Fruit fly (Drosophila melanogaster) whole organism, pupa: Measurements from ENCODE around the gene CG32812.
A peak's percentile ranks its signal among the peaks of the same experiment; 100 is the strongest.

Experiments used
- CG10348 ChIP-seq: fragments of 200-800 bp; sonication (Bioruptor generic); IDR thresholded peaks from 2 replicates; pipeline ENCODE4 v1.3.6; 2022; ENCODE audit warnings: missing biosample characterization, missing genetic modification characterization
- CG12605 ChIP-seq: fragments of 200-800 bp; sonication (Bioruptor generic); IDR thresholded peaks from 2 replicates; pipeline ENCODE4 v1.3.6; 2022; ENCODE audit warnings: missing biosample characterization, missing genetic modification characterization
- CG13204 ChIP-seq: fragments of 200-800 bp; sonication (Bioruptor generic); optimal IDR thresholded peaks from 2 replicates; lab custom pipeline; 2018; ENCODE audit warnings: missing biosample characterization, mild to moderate bottlenecking, missing genetic modification characterization, moderate library complexity
- CG14655 ChIP-seq: fragments of 200-800 bp; sonication (Bioruptor generic); optimal IDR thresholded peaks from 3 replicates; lab custom pipeline; 2017; ENCODE audit warnings: mild to moderate bottlenecking, missing biosample characterization, missing genetic modification reagents, missing genetic modification characterization
- CG15710 ChIP-seq: fragments of 200-800 bp; sonication (Bioruptor generic); optimal IDR thresholded peaks from 2 replicates; lab custom pipeline; 2018; ENCODE audit warnings: missing biosample characterization, mild to moderate bottlenecking, missing genetic modification characterization, moderate library complexity
- CG17806 ChIP-seq: fragments of 200-800 bp; sonication (Bioruptor generic); optimal IDR thresholded peaks from 2 replicates; lab custom pipeline; 2018; ENCODE audit warnings: missing biosample characterization, mild to moderate bottlenecking, missing genetic modification characterization, moderate library complexity
- CG32121 ChIP-seq: fragments of 200-800 bp; sonication (Bioruptor generic); IDR thresholded peaks from 2 replicates; pipeline ENCODE4 v1.3.6; 2022; ENCODE audit warnings: missing biosample characterization, missing genetic modification characterization
- CG34367 ChIP-seq: fragments of 200-800 bp; sonication (Bioruptor generic); optimal IDR thresholded peaks from 2 replicates; lab custom pipeline; 2018; ENCODE audit warnings: missing biosample characterization, mild to moderate bottlenecking, missing genetic modification characterization
- CG4496 ChIP-seq: fragments of 200-800 bp; sonication (Bioruptor generic); IDR thresholded peaks from 3 replicates; pipeline ENCODE4 v1.3.6; 2022; ENCODE audit warnings: missing biosample characterization, missing genetic modification characterization
- CG8159 ChIP-seq: fragments of 200-800 bp; sonication (Bioruptor generic); optimal IDR thresholded peaks from 3 replicates; lab custom pipeline; 2018; ENCODE audit warnings: missing biosample characterization, mild to moderate bottlenecking, missing genetic modification characterization, moderate library complexity
- CG8301 ChIP-seq: fragments of 200-800 bp; sonication (Bioruptor generic); optimal IDR thresholded peaks from 2 replicates; lab custom pipeline; 2018; ENCODE audit warnings: missing biosample characterization, mild to moderate bottlenecking, missing genetic modification characterization
- CG9948 ChIP-seq: fragments of 200-800 bp; sonication (Bioruptor generic); optimal IDR thresholded peaks from 2 replicates; lab custom pipeline; 2018; ENCODE audit warnings: missing biosample characterization, mild to moderate bottlenecking, missing genetic modification characterization, moderate library complexity
- D1 ChIP-seq: fragments of 200-800 bp; sonication (Bioruptor generic); optimal IDR thresholded peaks from 2 replicates; lab custom pipeline; 2018; ENCODE audit warnings: missing biosample characterization, mild to moderate bottlenecking, missing genetic modification characterization, moderate library complexity
- EcR ChIP-seq: fragments of 200-800 bp; sonication (Bioruptor generic); optimal IDR thresholded peaks from 3 replicates; lab custom pipeline; 2019; ENCODE audit warnings: missing biosample characterization, missing genetic modification characterization, mild to moderate bottlenecking, moderate library complexity, missing genetic modification reagents
- Ets98B ChIP-seq: fragments of 200-800 bp; sonication (Bioruptor generic); IDR thresholded peaks from 2 replicates; pipeline ENCODE4 v1.3.6; 2022; ENCODE audit warnings: missing biosample characterization, missing genetic modification characterization
- Pif1A ChIP-seq: fragments of 200-800 bp; sonication (Bioruptor generic); optimal IDR thresholded peaks from 3 replicates; lab custom pipeline; 2016; ENCODE audit warnings: missing biosample characterization, missing genetic modification characterization
- Pif1B ChIP-seq: fragments of 200-800 bp; sonication (Bioruptor generic); optimal IDR thresholded peaks from 3 replicates; lab custom pipeline; 2016; ENCODE audit warnings: missing biosample characterization, missing genetic modification characterization
- Snoo ChIP-seq: fragments of 200-800 bp; sonication (Bioruptor generic); optimal IDR thresholded peaks from 3 replicates; lab custom pipeline; 2017; ENCODE audit warnings: missing biosample characterization, mild to moderate bottlenecking, missing genetic modification characterization, inconsistent platforms
- fd96Ca ChIP-seq: fragments of 200-800 bp; sonication (Bioruptor generic); IDR thresholded peaks from 3 replicates; pipeline ENCODE4 v1.3.6; 2022; ENCODE audit warnings: missing biosample characterization, missing genetic modification characterization
- gl ChIP-seq: fragments of 200-800 bp; sonication (Bioruptor generic); optimal IDR thresholded peaks from 2 replicates; lab custom pipeline; 2018; ENCODE audit warnings: missing biosample characterization, mild to moderate bottlenecking, missing genetic modification characterization
- rn ChIP-seq: fragments of 200-800 bp; sonication (Bioruptor generic); IDR thresholded peaks from 2 replicates; pipeline ENCODE4 v1.3.6; 2022; ENCODE audit warnings: missing biosample characterization, missing genetic modification characterization

The CG32812 gene

DNA sequence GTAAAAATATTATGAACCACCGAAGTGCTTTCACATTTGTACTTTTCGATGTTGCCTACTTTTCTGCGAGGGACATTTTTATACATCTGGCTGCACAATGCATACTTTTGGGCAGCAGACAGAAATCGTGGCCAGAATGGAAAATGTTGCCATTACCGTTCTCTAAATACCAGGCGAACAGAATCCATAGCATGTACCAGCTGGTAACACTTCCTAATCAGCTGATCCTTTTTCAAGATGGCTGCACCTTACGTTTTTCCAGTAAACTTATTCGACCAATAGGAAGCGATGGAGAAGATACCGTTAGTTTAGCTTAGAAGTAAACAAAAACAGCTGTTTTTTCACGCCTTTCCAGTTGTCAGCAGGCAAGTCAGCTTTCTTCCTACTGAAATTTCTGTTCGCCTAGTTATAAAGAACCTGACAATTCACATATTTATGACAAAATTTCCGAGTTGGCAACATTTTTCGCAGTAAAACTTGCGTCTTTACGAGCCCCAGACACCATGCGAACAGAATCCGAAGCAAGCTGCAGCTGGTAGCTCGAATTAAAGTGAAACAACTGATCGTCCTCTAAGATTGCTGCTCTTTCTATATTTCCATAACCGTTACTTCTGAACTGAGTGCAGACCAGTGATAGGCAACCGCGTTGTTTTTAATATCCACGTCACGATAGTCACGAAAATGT is 2.0 kb downstream of the CG32812 start:
- TF ChIP-seq CG15710 (tag; lab: Kevin White, UChicago), result no peak
- TF ChIP-seq CG4496, result no peak
- no peak for TF ChIP-seq fd96Ca
- TF ChIP-seq rn (GFP tag; lab: Robert Waterston, UW), result no peak
- TF ChIP-seq CG34367, result no peak
- TF ChIP-seq CG12605 (GFP tag; lab: Robert Waterston, UW), result no peak
- TF ChIP-seq CG14655 (GFP tag; lab: Kevin White, UChicago), result no peak
- no peak for TF ChIP-seq CG8301
- TF ChIP-seq Snoo, result no peak
- TF ChIP-seq CG17806 (tag; lab: Kevin White, UChicago), result no peak

DNA sequence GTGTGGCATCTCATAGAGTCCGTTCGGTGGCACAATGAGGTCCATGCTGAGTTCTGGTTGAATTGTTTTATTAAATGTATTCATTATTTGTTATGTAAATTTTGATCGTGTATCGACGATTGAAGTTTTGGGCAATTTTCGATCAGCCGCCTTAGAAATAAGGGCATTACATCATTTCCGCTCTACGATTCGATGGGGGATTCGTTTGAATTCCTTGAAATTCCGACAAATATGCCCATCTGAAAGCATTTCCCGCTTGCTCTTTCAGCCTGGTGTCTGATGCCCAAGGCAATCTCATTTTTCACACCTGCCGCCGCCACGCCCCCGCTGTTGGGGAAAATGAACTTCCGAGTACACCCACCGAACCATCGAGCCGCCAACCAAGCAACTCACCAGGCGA is 11.2 kb downstream of the CG32812 start, which contains the start of gene CG32811:
Gene CG32811, minus strand, starts transcription at position 101 of the 400 bp plus-strand sequence.
- no peak for TF ChIP-seq fd96Ca
- no peak for TF ChIP-seq Snoo
- TF ChIP-seq EcR (GFP tag; lab: Kevin White, UChicago), result no peak
- no peak for TF ChIP-seq Pif1A (GFP tag; lab: Kevin White, UChicago)
- TF ChIP-seq, all 21 proteins: peak for 0

dm6 chrX:1299928-1300327 is 12.8 kb downstream of the CG32812 start:
- TF ChIP-seq rn (GFP tag; lab: Robert Waterston, UW), result no peak

- TF ChIP-seq Snoo (peak; percentile 31), fd96Ca (no peak)
Measured at dm6 chrX:1303961-1304360, 16.9 kb downstream of the CG32812 start.

DNA sequence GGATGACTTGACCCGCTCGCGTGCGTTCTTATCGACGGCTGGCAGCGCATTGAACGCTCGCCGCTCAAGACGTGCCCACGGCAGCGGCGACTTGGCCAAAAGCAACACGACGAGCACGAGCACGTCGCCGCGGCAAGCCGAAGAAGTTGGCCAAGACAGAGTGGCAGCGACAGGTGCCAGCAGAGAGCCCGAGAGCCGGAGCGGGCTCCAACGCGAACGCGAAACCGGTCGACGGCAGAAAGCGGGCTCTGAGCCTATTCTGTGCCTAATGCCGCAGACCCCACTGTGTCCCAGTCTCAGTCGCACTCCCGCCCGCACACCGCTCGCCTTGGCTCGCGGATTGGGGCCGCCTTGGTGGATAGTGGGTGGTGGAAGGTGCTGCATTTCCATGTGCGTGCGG is 21.4 kb downstream of the CG32812 start:
- no peak for TF ChIP-seq Snoo
- no peak for TF ChIP-seq CG34367
- no peak for TF ChIP-seq CG14655 (GFP tag; lab: Kevin White, UChicago)
- TF ChIP-seq CG8301, result no peak
- TF ChIP-seq gl, result no peak
- TF ChIP-seq CG32121 (GFP tag; lab: Robert Waterston, UW), result peak; percentile 28; the same call in 1 of the 2 replicates
- TF ChIP-seq rn (GFP tag; lab: Robert Waterston, UW), result no peak
- peak; percentile 94 for TF ChIP-seq CG13204 (GFP tag; lab: Kevin White, UChicago)
- no peak for TF ChIP-seq CG15710 (tag; lab: Kevin White, UChicago)
- no peak for TF ChIP-seq D1 (tag; lab: Kevin White, UChicago)
- TF ChIP-seq Pif1B (GFP tag; lab: Kevin White, UChicago), result no peak
- no peak for TF ChIP-seq Pif1A (GFP tag; lab: Kevin White, UChicago)
- no peak for TF ChIP-seq CG10348 (GFP tag; lab: Robert Waterston, UW)
- no peak for TF ChIP-seq CG12605 (GFP tag; lab: Robert Waterston, UW)
- TF ChIP-seq CG8159 (tag; lab: Kevin White, UChicago), result no peak
- no peak for TF ChIP-seq CG9948 (tag; lab: Kevin White, UChicago)
- no peak for TF ChIP-seq EcR (GFP tag; lab: Kevin White, UChicago)
- TF ChIP-seq CG4496, result peak; percentile 32; the same call in 1 of the 3 replicates
- TF ChIP-seq CG17806 (tag; lab: Kevin White, UChicago), result no peak
- TF ChIP-seq Ets98B (GFP tag; lab: Robert Waterston, UW), result peak; percentile 6; the same call in 1 of the 2 replicates
- no peak for TF ChIP-seq fd96Ca

dm6 chrX:1311218-1311617 is 24.1 kb downstream of the CG32812 start:
- TF ChIP-seq CG15710 (tag; lab: Kevin White, UChicago) (no peak), gl (no peak), fd96Ca (no peak), CG32121 (GFP tag; lab: Robert Waterston, UW) (no peak), Snoo (no peak), CG34367 (no peak), CG8159 (tag; lab: Kevin White, UChicago) (no peak)

DNA sequence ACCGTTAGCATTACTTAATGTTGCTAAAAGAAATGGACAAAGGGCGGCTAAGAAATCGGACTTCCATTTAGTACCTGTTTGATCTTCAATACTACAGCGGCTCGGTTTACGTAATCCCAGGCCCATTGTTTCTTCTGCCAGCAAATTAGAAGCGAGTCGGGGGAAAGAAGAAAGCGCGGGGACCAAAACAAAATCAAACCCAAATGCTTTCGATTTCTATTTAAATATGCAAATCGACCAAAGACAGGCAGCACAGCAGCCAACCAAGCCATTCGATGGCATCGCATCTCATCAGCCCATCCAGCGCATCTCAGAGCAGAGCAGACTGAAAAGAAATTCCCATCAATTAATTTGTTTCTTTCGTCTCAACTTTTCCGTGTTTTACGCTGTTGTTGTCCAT is 25.4 kb downstream of the CG32812 start:
- TF ChIP-seq CG9948 (tag; lab: Kevin White, UChicago) (no peak), CG4496 (no peak), CG14655 (GFP tag; lab: Kevin White, UChicago) (no peak), Pif1A (GFP tag; lab: Kevin White, UChicago) (no peak), Pif1B (GFP tag; lab: Kevin White, UChicago) (no peak), CG13204 (GFP tag; lab: Kevin White, UChicago) (no peak), fd96Ca (no peak), Snoo (no peak), CG8301 (no peak)
